Fruit fly (Drosophila melanogaster) whole organism, wandering third instar larva: ENCODE measurements around the gene mtSSB.

Source experiments
- Hr78 ChIP-seq: fragments of >200 bp; optimal IDR thresholded peaks from 2 replicates; lab custom pipeline; 2017; ENCODE audit warnings: missing biosample characterization, missing genetic modification characterization
- Myc ChIP-seq: fragments of >200 bp; optimal IDR thresholded peaks from 2 replicates; lab custom pipeline; 2017
- Vsx2 ChIP-seq: fragments of 200-300, 225-300 bp; sonication (Bioruptor generic); optimal IDR thresholded peaks from 2 replicates; lab custom pipeline; 2018; ENCODE audit warnings: missing biosample characterization, missing genetic modification characterization; ENCODE audit not compliant: partially characterized antibody
- br ChIP-seq: fragments of 200-800 bp; sonication (Bioruptor generic); optimal IDR thresholded peaks from 2 replicates; lab custom pipeline; 2016; ENCODE audit warnings: missing biosample characterization, missing genetic modification characterization
- brk ChIP-seq: fragments of 200-800 bp; sonication (Bioruptor generic); optimal IDR thresholded peaks from 2 replicates; lab custom pipeline; 2016; ENCODE audit warnings: missing biosample characterization, mild to moderate bottlenecking, missing genetic modification characterization
- ey ChIP-seq: fragments of 200-800 bp; sonication (Bioruptor generic); optimal IDR thresholded peaks from 2 replicates; lab custom pipeline; 2016; ENCODE audit warnings: missing biosample characterization, missing genetic modification characterization
- psq ChIP-seq: fragments of 200-800 bp; sonication (Bioruptor generic); optimal IDR thresholded peaks from 3 replicates; lab custom pipeline; 2017; ENCODE audit warnings: missing biosample characterization, mild to moderate bottlenecking, missing genetic modification characterization, moderate library complexity
- usp ChIP-seq: fragments of >200 bp; optimal IDR thresholded peaks from 2 replicates; lab custom pipeline; 2017; ENCODE audit warnings: missing biosample characterization, missing genetic modification characterization

DNA sequence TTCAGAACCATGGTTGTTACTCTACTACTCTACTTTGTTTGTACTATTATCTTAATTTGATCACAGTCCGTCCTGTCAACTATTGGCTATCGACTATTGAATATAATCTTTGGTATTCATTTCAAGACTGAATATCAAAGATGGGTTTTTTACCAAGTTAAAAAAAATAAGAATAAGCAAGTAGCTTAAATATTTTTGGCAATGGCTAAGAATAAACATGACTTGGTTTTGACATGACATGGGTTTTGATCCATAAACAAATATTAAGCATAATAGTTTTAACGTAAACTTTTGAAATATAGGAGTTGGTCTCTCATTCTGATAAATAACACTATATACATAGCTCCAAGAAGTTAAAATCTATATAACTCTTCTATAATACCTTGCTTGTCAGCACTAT is 36.8 kb upstream of the mtSSB start:
- TF ChIP-seq Vsx2 = no peak
- no peak for TF ChIP-seq psq
- no peak for TF ChIP-seq ey (GFP tag; lab: Kevin White, UChicago)
- no peak for TF ChIP-seq Hr78 (GFP tag; lab: Kevin White, UChicago)
- no peak for TF ChIP-seq brk (GFP tag; lab: Kevin White, UChicago)
- no peak for TF ChIP-seq usp (GFP tag; lab: Kevin White, UChicago)
- no peak for TF ChIP-seq Myc (lab: Kevin White, UChicago)
- no peak for TF ChIP-seq br (GFP tag; lab: Kevin White, UChicago)
